Worm (Caenorhabditis elegans) whole organism, L1 larva: ENCODE results near the gene sel-13.

ENCODE experiments used
- egl-27 ChIP-seq, 2 experiments: fragments of 150-350 bp in 1 of 2; sonication (generic microtip); optimal IDR thresholded peaks; 3 replicates each; lab custom pipeline; 2017 to 2018; ENCODE audit warnings: missing biosample characterization in 2 of 2, missing genetic modification characterization in 2 of 2, missing genetic modification reagents in 2 of 2
- grh-1 ChIP-seq: fragments of 200-800 bp; sonication (Bioruptor generic); IDR thresholded peaks from 2 replicates; pipeline ENCODE4 v1.3.6; 2022; ENCODE audit warnings: missing genetic modification reagents, missing genetic modification characterization, missing compliant biosample characterization
- jun-1 ChIP-seq: fragments of 150-350 bp; optimal IDR thresholded peaks from 2 replicates; lab custom pipeline; 2014; ENCODE audit warnings: missing biosample characterization, missing genetic modification reagents, missing genetic modification characterization
- unc-130 ChIP-seq: fragments of 150-350 bp; optimal IDR thresholded peaks from 2 replicates; lab custom pipeline; 2017; ENCODE audit warnings: missing biosample characterization, missing genetic modification characterization, inconsistent platforms
- unc-62 ChIP-seq: fragments of 150-350 bp; optimal IDR thresholded peaks from 2 replicates; lab custom pipeline; 2014; ENCODE audit warnings: missing biosample characterization, missing genetic modification reagents, missing genetic modification characterization
- vab-15 ChIP-seq: sonication (generic microtip); optimal IDR thresholded peaks from 2 replicates; lab custom pipeline; 2017; ENCODE audit warnings: missing genotype, mild to moderate bottlenecking, missing genetic modification characterization, missing compliant biosample characterization
- zag-1 ChIP-seq: fragments of 150-350 bp; optimal IDR thresholded peaks from 2 replicates; lab custom pipeline; 2014; ENCODE audit warnings: missing biosample characterization, missing genetic modification characterization

DNA sequence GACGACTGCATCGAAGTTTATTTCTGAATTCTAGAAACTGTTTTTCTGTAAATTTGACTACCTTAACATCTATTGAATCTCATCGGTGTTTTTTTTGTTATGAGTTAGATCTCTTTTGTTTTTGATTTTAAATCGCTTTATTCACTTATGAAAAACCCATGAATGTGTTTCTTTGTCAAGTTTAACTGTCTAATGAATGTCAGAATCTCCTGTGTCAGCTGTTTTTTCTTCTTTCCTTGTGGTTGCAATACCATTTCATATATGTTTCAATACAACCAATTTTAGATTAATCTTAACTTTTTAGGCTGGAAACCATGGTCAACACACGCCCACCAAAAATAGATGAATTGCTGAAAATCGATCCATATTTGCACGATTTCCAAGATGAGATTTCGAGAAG, 5.0 kb downstream of the sel-13 start, which contains the start of gene T04A8.7:
- TF ChIP-seq zag-1 (no peak), unc-130 (tag; lab: Kevin White, UChicago) (no peak), jun-1 (no peak), grh-1 (no peak), egl-27 (tag; optimal IDR thresholded peaks at IDR 0.05; lab: Kevin White, UChicago) (no peak), vab-15 (tag; lab: Kevin White, UChicago) (no peak), unc-62 (GFP tag; lab: Kevin White, UChicago) (no peak)
